ENCODE assay signal across 5 fruit fly cellular contexts in genomic region chrX:11454189-11454882, dm6.
TF ChIP-seq lines count a peak whose summit lies in the region.

TSS of gene Evi5 (minus strand) at chrX:11454386.
TSS of gene HP5 (plus strand) at chrX:11454786.

- peak; percentile 90 for TF ChIP-seq CTCF in whole organism, embryonic (GFP tag; optimal IDR thresholded peaks at IDR 0.05; lab: Kevin White, UChicago)

TF ChIP-seq in whole organism, adult, 20 proteins besides CTCF, POLR2A, EP300 and RAD21:
- TF ChIP-seq Mnt (GFP tag; optimal IDR thresholded peaks at IDR 0.05; lab: Kevin White, UChicago) (peak; percentile 35), CG14711 (tag; optimal IDR thresholded peaks at IDR 0.05; lab: Kevin White, UChicago) (peak; percentile 24), Crg-1 (GFP tag; optimal IDR thresholded peaks at IDR 0.05; lab: Kevin White, UChicago) (no peak), CG11617 (GFP tag; optimal IDR thresholded peaks at IDR 0.05; lab: Kevin White, UChicago) (peak; percentile 14), CG1620 (GFP tag; optimal IDR thresholded peaks at IDR 0.05; lab: Kevin White, UChicago) (peak; percentile 43), CG7101 (tag; optimal IDR thresholded peaks at IDR 0.05; lab: Kevin White, UChicago) (peak; percentile 56), ovo (GFP tag; optimal IDR thresholded peaks at IDR 0.05; lab: Kevin White, UChicago) (peak; percentile 26), CG33017 (tag; optimal IDR thresholded peaks at IDR 0.05; lab: Kevin White, UChicago) (no peak), bab1 (GFP tag; optimal IDR thresholded peaks at IDR 0.05; lab: Kevin White, UChicago) (peak; percentile 33), toe (GFP tag; optimal IDR thresholded peaks at IDR 0.05; lab: Kevin White, UChicago) (peak; percentile 25), pad (GFP tag; optimal IDR thresholded peaks at IDR 0.05; lab: Kevin White, UChicago) (peak; percentile 26)

TF ChIP-seq in whole organism, embryonic, 481 proteins besides CTCF, POLR2A, EP300 and RAD21 (continues in another document):
- TF ChIP-seq CG8924 (tag; optimal IDR thresholded peaks at IDR 0.05; lab: Kevin White, UChicago) (peak; percentile 14), H2.0 (GFP tag; IDR thresholded peaks at IDR 0.05; lab: Robert Waterston, UW) (peak; percentile 50; the same call in 1 of the 2 replicates), Doc3 (GFP tag; IDR thresholded peaks at IDR 0.05; lab: Robert Waterston, UW; ENCODE audit: partially characterized antibody) (no peak), Spps (tag; optimal IDR thresholded peaks at IDR 0.05; lab: Kevin White, UChicago) (no peak), Taf1 (GFP tag; IDR thresholded peaks at IDR 0.05; lab: Robert Waterston, UW) (peak; percentile 54; the same call in 1 of the 2 replicates), CG8765 (GFP tag; IDR thresholded peaks at IDR 0.05; lab: Robert Waterston, UW) (peak; percentile 31), ham (GFP tag; IDR thresholded peaks at IDR 0.05; lab: Robert Waterston, UW) (no peak), zfh1 (GFP tag; IDR thresholded peaks at IDR 0.05; lab: Robert Waterston, UW) (peak; percentile 61; the same call in 1 of the 3 replicates), vnd (GFP tag; IDR thresholded peaks at IDR 0.05; lab: Robert Waterston, UW; ENCODE audit: partially characterized antibody) (peak; percentile 29; the same call in 1 of the 3 replicates), CG9609 (GFP tag; optimal IDR thresholded peaks at IDR 0.05; lab: Kevin White, UChicago) (peak; percentile 32), CG10979 (tag; optimal IDR thresholded peaks at IDR 0.05; lab: Kevin White, UChicago) (no peak), dmrt11E (tag; optimal IDR thresholded peaks at IDR 0.05; lab: Kevin White, UChicago) (no peak), pzg (GFP tag; optimal IDR thresholded peaks at IDR 0.05; lab: Kevin White, UChicago) (peak; percentile 81), CG11456 (GFP tag; IDR thresholded peaks at IDR 0.05; lab: Robert Waterston, UW) (peak; percentile 77; the same call in 2 of the 3 replicates), hb (GFP tag; IDR thresholded peaks at IDR 0.05; lab: Robert Waterston, UW; ENCODE audit: partially characterized antibody) (no peak), Nf-YA (GFP tag; IDR thresholded peaks at IDR 0.05; lab: Robert Waterston, UW) (no peak), her (GFP tag; optimal IDR thresholded peaks at IDR 0.05; lab: Kevin White, UChicago) (no peak), Dad (GFP tag; optimal IDR thresholded peaks at IDR 0.05; lab: Kevin White, UChicago) (no peak), HLH54F (GFP tag; optimal IDR thresholded peaks at IDR 0.05; lab: Kevin White, UChicago) (peak; percentile 56)

TF ChIP-seq in whole organism, prepupa, 60 proteins besides CTCF, POLR2A, EP300 and RAD21 (continues in another document):
- TF ChIP-seq Met (GFP tag; optimal IDR thresholded peaks at IDR 0.05; lab: Kevin White, UChicago), result peak; percentile 51
- TF ChIP-seq Hr39 (GFP tag; optimal IDR thresholded peaks at IDR 0.05; lab: Kevin White, UChicago), result peak; percentile 48
- TF ChIP-seq eg (GFP tag; IDR thresholded peaks at IDR 0.05; lab: Robert Waterston, UW), result peak; percentile 72; the same call in 2 of the 3 replicates
- peak; percentile 29 for TF ChIP-seq Ets21C (GFP tag; optimal IDR thresholded peaks at IDR 0.05; lab: Kevin White, UChicago)
- TF ChIP-seq CG6854 (GFP tag; optimal IDR thresholded peaks at IDR 0.05; lab: Kevin White, UChicago), result peak; percentile 25
- no peak for TF ChIP-seq Eip75B (GFP tag; optimal IDR thresholded peaks at IDR 0.05; lab: Kevin White, UChicago)
- TF ChIP-seq Sox15 (GFP tag; optimal IDR thresholded peaks at IDR 0.05; lab: Kevin White, UChicago), result peak; percentile 13
- no peak for TF ChIP-seq pdm3 (GFP tag; optimal IDR thresholded peaks at IDR 0.05; lab: Kevin White, UChicago)
- peak; percentile 22 for TF ChIP-seq CG10669 (GFP tag; optimal IDR thresholded peaks at IDR 0.05; lab: Kevin White, UChicago)
- no peak for TF ChIP-seq CG34406 (GFP tag; optimal IDR thresholded peaks at IDR 0.05; lab: Kevin White, UChicago)
- no peak for TF ChIP-seq fd59A (GFP tag; optimal IDR thresholded peaks at IDR 0.05; lab: Kevin White, UChicago)
- TF ChIP-seq dac (GFP tag; optimal IDR thresholded peaks at IDR 0.05; lab: Kevin White, UChicago), result peak; percentile 22
- peak; percentile 17 for TF ChIP-seq CG3919 (GFP tag; optimal IDR thresholded peaks at IDR 0.05; lab: Kevin White, UChicago)
- peak; percentile 17 for TF ChIP-seq Sox14 (GFP tag; optimal IDR thresholded peaks at IDR 0.05; lab: Kevin White, UChicago)
- TF ChIP-seq Sox102F (GFP tag; optimal IDR thresholded peaks at IDR 0.05; lab: Kevin White, UChicago), result peak; percentile 7
- TF ChIP-seq acj6 (GFP tag; optimal IDR thresholded peaks at IDR 0.05; lab: Kevin White, UChicago), result peak; percentile 71
- no peak for TF ChIP-seq CG7368 (GFP tag; optimal IDR thresholded peaks at IDR 0.05; lab: Kevin White, UChicago)
- TF ChIP-seq ss (GFP tag; optimal IDR thresholded peaks at IDR 0.05; lab: Kevin White, UChicago), result no peak
- TF ChIP-seq vri (GFP tag; optimal IDR thresholded peaks at IDR 0.05; lab: Kevin White, UChicago), result peak; percentile 13
- peak; percentile 84 for TF ChIP-seq svp (GFP tag; lab: Kevin White, UChicago)
- no peak for TF ChIP-seq net (GFP tag; optimal IDR thresholded peaks at IDR 0.05; lab: Kevin White, UChicago)

TF ChIP-seq in whole organism, pupa, 21 proteins besides CTCF, POLR2A, EP300 and RAD21:
- TF ChIP-seq gl (tag; optimal IDR thresholded peaks at IDR 0.05; lab: Kevin White, UChicago), result no peak
- peak; percentile 61; the same call in 1 of the 3 replicates for TF ChIP-seq fd96Ca (GFP tag; IDR thresholded peaks at IDR 0.05; lab: Robert Waterston, UW)
- peak; percentile 78; the same call in 2 of the 3 replicates for TF ChIP-seq CG4496 (GFP tag; IDR thresholded peaks at IDR 0.05; lab: Robert Waterston, UW)
- no peak for TF ChIP-seq Pif1A (GFP tag; optimal IDR thresholded peaks at IDR 0.05; lab: Kevin White, UChicago)
- TF ChIP-seq EcR (GFP tag; optimal IDR thresholded peaks at IDR 0.05; lab: Kevin White, UChicago), result no peak
- TF ChIP-seq CG8159 (tag; optimal IDR thresholded peaks at IDR 0.05; lab: Kevin White, UChicago), result peak; percentile 20
- no peak for TF ChIP-seq CG17806 (tag; optimal IDR thresholded peaks at IDR 0.05; lab: Kevin White, UChicago)
- no peak for TF ChIP-seq D1 (tag; optimal IDR thresholded peaks at IDR 0.05; lab: Kevin White, UChicago)
- no peak for TF ChIP-seq CG14655 (GFP tag; optimal IDR thresholded peaks at IDR 0.05; lab: Kevin White, UChicago)
- peak; percentile 38; the same call in 1 of the 2 replicates for TF ChIP-seq CG12605 (GFP tag; IDR thresholded peaks at IDR 0.05; lab: Robert Waterston, UW)
- no peak for TF ChIP-seq CG10348 (GFP tag; IDR thresholded peaks at IDR 0.05; lab: Robert Waterston, UW)
- TF ChIP-seq CG8301 (tag; optimal IDR thresholded peaks at IDR 0.05; lab: Kevin White, UChicago), result no peak
- TF ChIP-seq CG9948 (tag; optimal IDR thresholded peaks at IDR 0.05; lab: Kevin White, UChicago), result no peak
- TF ChIP-seq Ets98B (GFP tag; IDR thresholded peaks at IDR 0.05; lab: Robert Waterston, UW), result peak; percentile 26; the same call in 1 of the 2 replicates
- peak; percentile 39; the same call in 1 of the 2 replicates for TF ChIP-seq rn (GFP tag; IDR thresholded peaks at IDR 0.05; lab: Robert Waterston, UW)
- no peak for TF ChIP-seq CG13204 (GFP tag; optimal IDR thresholded peaks at IDR 0.05; lab: Kevin White, UChicago)
- peak; percentile 57 for TF ChIP-seq Snoo (tag; optimal IDR thresholded peaks at IDR 0.05; lab: Kevin White, UChicago)
- TF ChIP-seq CG32121 (GFP tag; IDR thresholded peaks at IDR 0.05; lab: Robert Waterston, UW), result 0 out of 2 replicates have a peak, but pooled peaks have one; percentile 15
- TF ChIP-seq Pif1B (GFP tag; optimal IDR thresholded peaks at IDR 0.05; lab: Kevin White, UChicago), result no peak

TF ChIP-seq in whole organism, wandering third instar larva, 38 proteins besides CTCF, POLR2A, EP300 and RAD21 (continues in another document):
- peak; percentile 20 for TF ChIP-seq Sp1 (GFP tag; optimal IDR thresholded peaks at IDR 0.05; lab: Kevin White, UChicago)
- peak; percentile 33 for TF ChIP-seq dmrt93B (GFP tag; optimal IDR thresholded peaks at IDR 0.05; lab: Kevin White, UChicago)
- peak; percentile 4 for TF ChIP-seq rgr (GFP tag; optimal IDR thresholded peaks at IDR 0.05; lab: Kevin White, UChicago)
- TF ChIP-seq Mio (GFP tag; optimal IDR thresholded peaks at IDR 0.05; lab: Kevin White, UChicago), result no peak
- TF ChIP-seq CrebA (GFP tag; optimal IDR thresholded peaks at IDR 0.05; lab: Kevin White, UChicago; ENCODE audit: borderline replicate concordance), result no peak
- TF ChIP-seq OdsH (GFP tag; optimal IDR thresholded peaks at IDR 0.05; lab: Kevin White, UChicago), result no peak
- TF ChIP-seq lola (GFP tag; optimal IDR thresholded peaks at IDR 0.05; lab: Kevin White, UChicago), result no peak
- TF ChIP-seq Rel (GFP tag; optimal IDR thresholded peaks at IDR 0.05; lab: Kevin White, UChicago), result no peak
- peak; percentile 59 for TF ChIP-seq Rel (tag; optimal IDR thresholded peaks at IDR 0.05; lab: Kevin White, UChicago)
- TF ChIP-seq HLH106 (tag; optimal IDR thresholded peaks at IDR 0.05; lab: Kevin White, UChicago), result peak; percentile 52
- TF ChIP-seq Hr78 (GFP tag; optimal IDR thresholded peaks at IDR 0.05; lab: Kevin White, UChicago), result no peak
- TF ChIP-seq Jra (GFP tag; optimal IDR thresholded peaks at IDR 0.05; lab: Kevin White, UChicago), result peak; percentile 28
- no peak for TF ChIP-seq Dfd (GFP tag; optimal IDR thresholded peaks at IDR 0.05; lab: Kevin White, UChicago)
- no peak for TF ChIP-seq jim (GFP tag; optimal IDR thresholded peaks at IDR 0.05; lab: Kevin White, UChicago)
- peak; percentile 23 for TF ChIP-seq Hr83 (GFP tag; optimal IDR thresholded peaks at IDR 0.05; lab: Kevin White, UChicago; ENCODE audit: poor library complexity, severe bottlenecking)
- no peak for TF ChIP-seq CG9705 (GFP tag; optimal IDR thresholded peaks at IDR 0.05; lab: Kevin White, UChicago)
- no peak for TF ChIP-seq dl (GFP tag; optimal IDR thresholded peaks at IDR 0.05; lab: Kevin White, UChicago; ENCODE audit: insufficient read depth in 1 of 2, partially characterized antibody in 2 of 2)
- TF ChIP-seq woc (GFP tag; optimal IDR thresholded peaks at IDR 0.05; lab: Kevin White, UChicago), result peak; percentile 54
- TF ChIP-seq tai (GFP tag; optimal IDR thresholded peaks at IDR 0.05; lab: Kevin White, UChicago), result peak; percentile 13
- peak; percentile 58 for TF ChIP-seq fru (GFP tag; optimal IDR thresholded peaks at IDR 0.05; lab: Kevin White, UChicago)
- no peak for TF ChIP-seq N (GFP tag; optimal IDR thresholded peaks at IDR 0.05; lab: Kevin White, UChicago)
- TF ChIP-seq usp (GFP tag; optimal IDR thresholded peaks at IDR 0.05; lab: Kevin White, UChicago), result no peak
- TF ChIP-seq h (GFP tag; optimal IDR thresholded peaks at IDR 0.05; lab: Kevin White, UChicago), result peak; percentile 35
- no peak for TF ChIP-seq dsf (GFP tag; optimal IDR thresholded peaks at IDR 0.05; lab: Kevin White, UChicago; ENCODE audit: borderline replicate concordance)
- TF ChIP-seq Hnf4 (GFP tag; optimal IDR thresholded peaks at IDR 0.05; lab: Kevin White, UChicago), result peak; percentile 31
- TF ChIP-seq foxo (GFP tag; optimal IDR thresholded peaks at IDR 0.05; lab: Kevin White, UChicago), result peak in 1 of 2 experiments; percentile 58
- TF ChIP-seq brk (GFP tag; optimal IDR thresholded peaks at IDR 0.05; lab: Kevin White, UChicago), result peak; percentile 7
